Worm (Caenorhabditis elegans) whole organism, L3 larva: ENCODE measurements around the gene K04F1.9.

ENCODE experiments used
- ZK546.5 ChIP-seq: sonication (generic microtip); optimal IDR thresholded peaks from 2 replicates; lab custom pipeline; 2017; ENCODE audit warnings: missing biosample characterization, missing genetic modification characterization
- aly-2 ChIP-seq: fragments of 150-350 bp; optimal IDR thresholded peaks from 2 replicates; lab custom pipeline; 2014; ENCODE audit warnings: missing biosample characterization, missing genetic modification characterization
- ama-1 ChIP-seq: fragments of 150-350 bp; optimal IDR thresholded peaks from 2 replicates; lab custom pipeline; 2018
- ceh-16 ChIP-seq: sonication (generic microtip); optimal IDR thresholded peaks from 2 replicates; lab custom pipeline; 2017; ENCODE audit warnings: missing biosample characterization, missing genetic modification characterization
- ceh-28 ChIP-seq: fragments of 150-350 bp; optimal IDR thresholded peaks from 2 replicates; lab custom pipeline; 2014; ENCODE audit warnings: missing biosample characterization, missing genetic modification reagents, missing genetic modification characterization
- ceh-82 ChIP-seq: fragments of 150-350 bp; optimal IDR thresholded peaks from 2 replicates; lab custom pipeline; 2014; ENCODE audit warnings: missing biosample characterization, missing genetic modification characterization
- daf-12 ChIP-seq: fragments of 150-350 bp; optimal IDR thresholded peaks from 2 replicates; lab custom pipeline; 2014; ENCODE audit warnings: missing biosample characterization, missing genetic modification reagents, missing genetic modification characterization
- egl-27 ChIP-seq: sonication (generic microtip); optimal IDR thresholded peaks from 4 replicates; lab custom pipeline; 2017; ENCODE audit warnings: missing biosample characterization, missing genetic modification reagents, missing genetic modification characterization
- elt-2 ChIP-seq: sonication (generic microtip); optimal IDR thresholded peaks from 2 replicates; lab custom pipeline; 2016; ENCODE audit warnings: missing genetic modification reagents, mild to moderate bottlenecking, missing genetic modification characterization, missing compliant biosample characterization
- eor-1 ChIP-seq, 2 experiments: fragments of 150-350 bp; optimal IDR thresholded peaks; 2 replicates each; lab custom pipeline; 2014 to 2018; ENCODE audit warnings: missing biosample characterization in 2 of 2, missing genetic modification characterization in 2 of 2
- fkh-10 ChIP-seq: sonication (generic microtip); optimal IDR thresholded peaks from 2 replicates; lab custom pipeline; 2017; ENCODE audit warnings: missing biosample characterization, missing genetic modification reagents, missing genetic modification characterization
- fkh-2 ChIP-seq: fragments of 150-350 bp; optimal IDR thresholded peaks from 2 replicates; lab custom pipeline; 2014; ENCODE audit warnings: missing biosample characterization, missing genetic modification reagents, missing genetic modification characterization
- fos-1 ChIP-seq: fragments of 150-350 bp; optimal IDR thresholded peaks from 2 replicates; lab custom pipeline; 2014; ENCODE audit warnings: missing biosample characterization, missing genetic modification characterization
- hmg-11 ChIP-seq: sonication (generic microtip); optimal IDR thresholded peaks from 2 replicates; lab custom pipeline; 2016; ENCODE audit warnings: missing genetic modification characterization, missing compliant biosample characterization
- jun-1 ChIP-seq: fragments of 150-350 bp; optimal IDR thresholded peaks from 2 replicates; lab custom pipeline; 2014; ENCODE audit warnings: missing biosample characterization, missing genetic modification reagents, missing genetic modification characterization
- lin-15B ChIP-seq: fragments of 150-350 bp; optimal IDR thresholded peaks from 2 replicates; lab custom pipeline; 2014; ENCODE audit warnings: missing biosample characterization, missing genetic modification characterization
- lin-39 ChIP-seq: fragments of 150-350 bp; optimal IDR thresholded peaks from 2 replicates; lab custom pipeline; 2018; ENCODE audit warnings: missing biosample characterization, missing genetic modification reagents, missing genetic modification characterization
- lsy-12 ChIP-seq: sonication (generic microtip); optimal IDR thresholded peaks from 2 replicates; lab custom pipeline; 2016; ENCODE audit warnings: mild to moderate bottlenecking, missing genetic modification characterization, missing compliant biosample characterization
- mdl-1 ChIP-seq: fragments of 150-350 bp; optimal IDR thresholded peaks from 2 replicates; lab custom pipeline; 2014; ENCODE audit warnings: missing biosample characterization, missing genetic modification characterization
- nhr-12 ChIP-seq: fragments of 150-350 bp; optimal IDR thresholded peaks from 2 replicates; lab custom pipeline; 2014; ENCODE audit warnings: missing biosample characterization, missing genetic modification characterization
- nhr-25 ChIP-seq: sonication (generic microtip); optimal IDR thresholded peaks from 2 replicates; lab custom pipeline; 2017; ENCODE audit warnings: missing biosample characterization, missing genetic modification characterization
- nhr-28 ChIP-seq: fragments of 150-350 bp; optimal IDR thresholded peaks from 2 replicates; lab custom pipeline; 2014; ENCODE audit warnings: missing biosample characterization, missing genetic modification characterization
- nhr-43 ChIP-seq: sonication (generic microtip); optimal IDR thresholded peaks from 2 replicates; lab custom pipeline; 2016; ENCODE audit warnings: mild to moderate bottlenecking, missing genetic modification characterization, missing compliant biosample characterization; ENCODE audit not compliant: poor library complexity, severe bottlenecking
- nhr-67 ChIP-seq: fragments of 150-350 bp; optimal IDR thresholded peaks from 2 replicates; lab custom pipeline; 2014; ENCODE audit warnings: missing biosample characterization, missing genetic modification characterization
- nhr-76 ChIP-seq: fragments of 150-350 bp; sonication (generic microtip); optimal IDR thresholded peaks from 5 replicates; lab custom pipeline; 2014; ENCODE audit warnings: missing biosample characterization, missing genetic modification characterization
- nhr-77 ChIP-seq: fragments of 150-350 bp; optimal IDR thresholded peaks from 2 replicates; lab custom pipeline; 2014; ENCODE audit warnings: missing biosample characterization, missing genetic modification characterization
- pha-4 ChIP-seq: fragments of 150-350 bp; optimal IDR thresholded peaks from 2 replicates; lab custom pipeline; 2014; ENCODE audit warnings: missing biosample characterization, missing genetic modification reagents, missing genetic modification characterization
- pqm-1 ChIP-seq: fragments of 150-350 bp; optimal IDR thresholded peaks from 2 replicates; lab custom pipeline; 2017; ENCODE audit warnings: missing biosample characterization, missing genetic modification characterization, inconsistent platforms
- snpc-4 ChIP-seq: fragments of 150-350 bp; optimal IDR thresholded peaks from 2 replicates; lab custom pipeline; 2014; ENCODE audit warnings: missing biosample characterization, missing genetic modification characterization
- unc-39 ChIP-seq: sonication (generic microtip); optimal IDR thresholded peaks from 4 replicates; lab custom pipeline; 2017; ENCODE audit warnings: missing biosample characterization, missing genetic modification characterization
- unc-62 ChIP-seq: fragments of 150-350 bp; sonication (generic microtip); optimal IDR thresholded peaks from 4 replicates; lab custom pipeline; 2014; ENCODE audit warnings: missing biosample characterization, missing genetic modification reagents, missing genetic modification characterization
- zag-1 ChIP-seq: fragments of 150-350 bp; optimal IDR thresholded peaks from 2 replicates; lab custom pipeline; 2014; ENCODE audit warnings: missing biosample characterization, missing genetic modification characterization
- ztf-11 ChIP-seq: fragments of 150-350 bp; optimal IDR thresholded peaks from 2 replicates; lab custom pipeline; 2014; ENCODE audit warnings: missing biosample characterization, missing genetic modification characterization

Gene K04F1.9

ce11 chrV:1629329-1629728, 35.7 kb upstream of the K04F1.9 start, which contains the start of gene nhr-238:
nhr-238 (minus strand) TSS chrV:1629432.
- peak; percentile 11 for TF ChIP-seq pha-4 (tag; lab: Kevin White, UChicago)
- TF ChIP-seq nhr-25: no peak
- TF ChIP-seq unc-39 (tag; lab: Kevin White, UChicago): no peak
- no peak for TF ChIP-seq hmg-11 (tag; lab: Kevin White, UChicago)
- no peak for TF ChIP-seq ceh-82
- TF ChIP-seq elt-2: no peak
- TF ChIP-seq nhr-77 (tag; lab: Kevin White, UChicago): peak; percentile 66
- TF ChIP-seq nhr-76 (tag; lab: Kevin White, UChicago): no peak
- peak; percentile 47 for TF ChIP-seq ZK546.5 (tag; lab: Kevin White, UChicago)
- TF ChIP-seq zag-1 (tag; lab: Kevin White, UChicago): no peak
- TF ChIP-seq nhr-28 (tag; lab: Kevin White, UChicago): peak; percentile 50
- no peak for TF ChIP-seq daf-12
- TF ChIP-seq fos-1 (tag; lab: Kevin White, UChicago): no peak

DNA sequence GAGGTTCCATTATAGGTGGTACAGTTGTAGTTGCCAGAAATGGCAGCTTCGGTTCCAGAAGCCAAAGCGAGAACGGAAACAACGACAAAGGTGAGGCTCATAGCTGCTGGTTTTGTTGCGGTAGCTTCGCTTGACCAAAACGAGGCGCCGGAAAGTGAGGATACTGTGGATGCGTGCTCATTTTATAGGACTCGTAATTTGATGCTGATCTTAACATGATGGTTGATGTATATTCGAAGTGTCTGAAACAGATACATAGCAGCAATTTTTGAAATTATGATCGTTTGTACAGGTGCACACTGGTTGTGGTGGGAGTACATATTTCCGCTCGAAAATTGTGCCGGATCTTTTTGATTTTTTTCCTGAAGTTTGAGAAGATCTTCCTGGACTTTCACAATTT, 33.9 kb upstream of the K04F1.9 start, which contains the start of gene Y46H3D.8:
Gene Y46H3D.8 (minus strand): TSS at position 101 of the 400 bp plus-strand sequence.
- TF ChIP-seq fkh-10 (GFP tag; lab: Kevin White, UChicago) (no peak), nhr-76 (tag; lab: Kevin White, UChicago) (no peak), fos-1 (tag; lab: Kevin White, UChicago) (no peak), lin-15B (tag; lab: Kevin White, UChicago) (no peak), nhr-43 (tag; lab: Kevin White, UChicago) (no peak), pha-4 (tag; lab: Kevin White, UChicago) (no peak), daf-12 (no peak), ama-1 (no peak), ceh-16 (no peak), lsy-12 (tag; lab: Kevin White, UChicago) (no peak)

DNA sequence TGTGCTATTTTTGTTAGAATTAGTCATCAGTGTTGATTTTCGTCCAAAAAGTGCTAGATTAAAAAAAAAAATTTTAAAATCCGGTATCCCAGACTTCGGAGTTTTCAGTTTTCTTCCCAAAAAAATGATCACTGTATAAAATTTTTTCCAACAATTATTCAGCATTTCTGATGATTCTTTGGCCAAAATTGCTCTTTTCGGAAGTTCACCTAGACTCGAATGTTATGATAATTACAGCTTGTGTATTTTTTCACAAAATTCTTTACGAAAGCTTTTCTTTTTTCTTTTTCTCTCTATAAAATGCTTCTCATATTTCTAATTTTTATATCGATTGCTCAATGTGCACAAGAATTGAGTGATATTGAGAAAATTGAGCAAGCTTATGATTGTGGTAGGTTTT, 33.3 kb upstream of the K04F1.9 start, which contains the start of gene irld-17:
Gene irld-17 (plus strand): TSS at position 301 of the 400 bp plus-strand sequence.
- TF ChIP-seq lsy-12 (tag; lab: Kevin White, UChicago): no peak
- no peak for TF ChIP-seq fkh-10 (GFP tag; lab: Kevin White, UChicago)
- no peak for TF ChIP-seq nhr-12 (tag; lab: Kevin White, UChicago)
- TF ChIP-seq fkh-2 (tag; lab: Kevin White, UChicago): no peak
- no peak for TF ChIP-seq nhr-25
- no peak for TF ChIP-seq daf-12
- TF ChIP-seq snpc-4 (tag; lab: Kevin White, UChicago): no peak
- TF ChIP-seq jun-1: no peak
- TF ChIP-seq ztf-11 (tag; lab: Kevin White, UChicago): no peak
- no peak for TF ChIP-seq aly-2
- TF ChIP-seq fos-1 (tag; lab: Kevin White, UChicago): no peak
- TF ChIP-seq ceh-28 (tag; lab: Kevin White, UChicago): no peak
- no peak for TF ChIP-seq lin-39 (tag; lab: Kevin White, UChicago)
- no peak for TF ChIP-seq nhr-28 (tag; lab: Kevin White, UChicago)
- TF ChIP-seq egl-27 (tag; lab: Kevin White, UChicago): no peak
- no peak for TF ChIP-seq nhr-43 (tag; lab: Kevin White, UChicago)
- no peak for TF ChIP-seq mdl-1 (tag; lab: Kevin White, UChicago)
- TF ChIP-seq ceh-82: no peak
- no peak for TF ChIP-seq nhr-77 (tag; lab: Kevin White, UChicago)
- TF ChIP-seq ZK546.5 (tag; lab: Kevin White, UChicago): no peak
- TF ChIP-seq, all 47 proteins: peak for 0

DNA sequence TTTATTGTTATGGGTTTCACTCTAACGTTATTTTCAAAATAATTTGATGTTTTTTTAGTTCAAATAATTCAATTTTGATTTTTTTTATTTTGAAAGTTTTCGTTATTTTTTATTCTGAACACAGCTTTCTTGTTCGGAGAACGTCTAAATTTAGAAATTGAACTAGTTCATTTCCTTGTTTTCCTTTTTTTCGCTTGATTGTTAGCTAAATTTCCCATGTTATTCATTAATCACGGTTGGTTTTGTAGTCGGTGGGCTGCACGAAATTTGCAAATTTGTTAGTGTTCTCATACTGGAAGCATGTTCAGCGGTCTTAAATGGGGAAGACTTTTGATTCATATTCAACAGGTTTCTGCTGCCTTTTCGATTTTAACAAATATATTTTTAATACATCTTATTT, 29.2 kb upstream of the K04F1.9 start, which contains the start of gene str-222:
Gene str-222 (plus strand): TSS at position 301 of the 400 bp plus-strand sequence.
- no peak for TF ChIP-seq ama-1
- no peak for TF ChIP-seq hmg-11 (tag; lab: Kevin White, UChicago)
- no peak for TF ChIP-seq nhr-77 (tag; lab: Kevin White, UChicago)
- no peak for TF ChIP-seq eor-1 (tag; optimal IDR thresholded peaks at IDR 0.05; lab: Kevin White, UChicago)
- no peak for TF ChIP-seq pqm-1 (tag; lab: Kevin White, UChicago)
- TF ChIP-seq, all 47 proteins: peak for 0

ce11 chrV:1640008-1640407, 25.0 kb upstream of the K04F1.9 start, which contains the start of gene str-221:
str-221 (plus strand) TSS chrV:1640308.
- no peak for TF ChIP-seq ceh-16
- TF ChIP-seq, all 47 proteins: peak for 0

ce11 chrV:1642199-1642598, 22.8 kb upstream of the K04F1.9 start, which contains the start of gene Y46H3D.1:
Y46H3D.1 (plus strand) TSS chrV:1642499.
- TF ChIP-seq nhr-67: no peak
- no peak for TF ChIP-seq unc-62 (GFP tag; lab: Kevin White, UChicago)
